Fruit fly (Drosophila melanogaster) whole organism: ENCODE results near the gene CG10738.

Experiments used
- CG8478 ChIP-seq: fragments of >200 bp; optimal IDR thresholded peaks from 2 replicates; lab custom pipeline; 2018; ENCODE audit warnings: inconsistent platforms
- pan ChIP-seq: fragments of >200 bp; optimal IDR thresholded peaks from 2 replicates; lab custom pipeline; 2017
- psq ChIP-seq: fragments of >200 bp; optimal IDR thresholded peaks from 2 replicates; lab custom pipeline; 2017
- usp ChIP-seq: fragments of >200 bp; optimal IDR thresholded peaks from 2 replicates; lab custom pipeline; 2017; ENCODE audit warnings: missing biosample characterization, missing genetic modification characterization, mixed read lengths

dm6 chr3L:13478339-13479203 lies 28.0 kb downstream of the CG10738 start:
- TF ChIP-seq usp (GFP tag; lab: Kevin White, UChicago) (no peak), pan (lab: Kevin White, UChicago) (no peak), psq (lab: Kevin White, UChicago) (no peak), CG8478 (lab: Kevin White, UChicago) (no peak)
